Fruit fly (Drosophila melanogaster): ENCODE data around the gene CG3618.
A peak's percentile ranks its signal among the peaks of the same experiment; 100 is the strongest.

Gene CG3618

dm6 chr3L:20809088-20809999 lies 6.5 kb downstream of the CG3618 start, which contains the start of the genes CG3634 and HIPP1 (continued):
- peak; percentile 64 for TF ChIP-seq Sry-β (GFP tag; optimal IDR thresholded peaks at IDR 0.05)
- no peak for TF ChIP-seq CG3838 (GFP tag; optimal IDR thresholded peaks at IDR 0.05)
- no peak for TF ChIP-seq maf-S (GFP tag; optimal IDR thresholded peaks at IDR 0.05)
- TF ChIP-seq CG1832 (GFP tag; optimal IDR thresholded peaks at IDR 0.05), result no peak
- no peak for TF ChIP-seq ttk (GFP tag; IDR thresholded peaks at IDR 0.05)
- no peak for TF ChIP-seq zf30C (GFP tag; optimal IDR thresholded peaks at IDR 0.05)
- TF ChIP-seq Abd-B (GFP tag; optimal IDR thresholded peaks at IDR 0.05), result no peak
- no peak for TF ChIP-seq CG6272 (GFP tag; IDR thresholded peaks at IDR 0.05)
- TF ChIP-seq Antp (GFP tag; optimal IDR thresholded peaks at IDR 0.05), result no peak
- TF ChIP-seq org-1 (GFP tag; optimal IDR thresholded peaks at IDR 0.05), result no peak
- no peak for TF ChIP-seq tup (GFP tag; optimal IDR thresholded peaks at IDR 0.05)
- no peak for TF ChIP-seq ind (GFP tag; optimal IDR thresholded peaks at IDR 0.05)
- TF ChIP-seq CG9876 (GFP tag; optimal IDR thresholded peaks at IDR 0.05), result no peak
- no peak for TF ChIP-seq sqz (GFP tag; optimal IDR thresholded peaks at IDR 0.05)
- peak; percentile 41; the same call in 1 of the 2 replicates for TF ChIP-seq Bgb (GFP tag; IDR thresholded peaks at IDR 0.05; ENCODE audit: partially characterized antibody)
- TF ChIP-seq CG8478 (optimal IDR thresholded peaks at IDR 0.05), result no peak
- no peak for TF ChIP-seq CG6854 (GFP tag; optimal IDR thresholded peaks at IDR 0.05)
- TF ChIP-seq tin (GFP tag; optimal IDR thresholded peaks at IDR 0.05), result no peak
- TF ChIP-seq shn (GFP tag; optimal IDR thresholded peaks at IDR 0.05), result no peak
- no peak for TF ChIP-seq CG17568 (GFP tag; optimal IDR thresholded peaks at IDR 0.05)
- no peak for TF ChIP-seq gro (GFP tag; optimal IDR thresholded peaks at IDR 0.05)
- TF ChIP-seq Doc3 (GFP tag; IDR thresholded peaks at IDR 0.05; ENCODE audit: partially characterized antibody), result peak; percentile 50; the same call in 1 of the 3 replicates
- 0 out of 4 replicates have a peak, but pooled peaks have one; percentile 74 for TF ChIP-seq chinmo (GFP tag; IDR thresholded peaks at IDR 0.05; ENCODE audit: partially characterized antibody)
- no peak for TF ChIP-seq CG18764 (GFP tag; optimal IDR thresholded peaks at IDR 0.05)
- TF ChIP-seq D (optimal IDR thresholded peaks at IDR 0.05), result no peak
- TF ChIP-seq D (GFP tag; optimal IDR thresholded peaks at IDR 0.05), result no peak
- peak; percentile 22 for TF ChIP-seq CG15514 (GFP tag; optimal IDR thresholded peaks at IDR 0.05)
- TF ChIP-seq pita (GFP tag; optimal IDR thresholded peaks at IDR 0.05), result no peak
- TF ChIP-seq Adf1 (GFP tag; IDR thresholded peaks at IDR 0.05), result no peak
- peak; percentile 37 for TF ChIP-seq Max (GFP tag; optimal IDR thresholded peaks at IDR 0.05)
- TF ChIP-seq Ets97D (GFP tag; optimal IDR thresholded peaks at IDR 0.05), result peak; percentile 45
- TF ChIP-seq CG30431 (GFP tag; optimal IDR thresholded peaks at IDR 0.05), result no peak
- no peak for TF ChIP-seq tll (GFP tag; optimal IDR thresholded peaks at IDR 0.05)
- TF ChIP-seq ewg (GFP tag; optimal IDR thresholded peaks at IDR 0.05), result no peak
- TF ChIP-seq CG2875 (GFP tag; optimal IDR thresholded peaks at IDR 0.05), result no peak
- no peak for TF ChIP-seq Elba2 (GFP tag; optimal IDR thresholded peaks at IDR 0.05)
- peak; percentile 54 for TF ChIP-seq CG12391 (tag; optimal IDR thresholded peaks at IDR 0.05)
- no peak for TF ChIP-seq emc (GFP tag; optimal IDR thresholded peaks at IDR 0.05)
- no peak for TF ChIP-seq CG18011 (GFP tag; optimal IDR thresholded peaks at IDR 0.05)
- TF ChIP-seq CG14710 (tag; optimal IDR thresholded peaks at IDR 0.05), result peak; percentile 75
- TF ChIP-seq sug (tag; optimal IDR thresholded peaks at IDR 0.05), result no peak
- no peak for TF ChIP-seq unpg (GFP tag; optimal IDR thresholded peaks at IDR 0.05)
- no peak for TF ChIP-seq CG13624 (GFP tag; optimal IDR thresholded peaks at IDR 0.05)
- no peak for TF ChIP-seq CG1647 (GFP tag; optimal IDR thresholded peaks at IDR 0.05)
- peak; percentile 50; the same call in 2 of the 3 replicates for TF ChIP-seq CG16813 (GFP tag; IDR thresholded peaks at IDR 0.05; ENCODE audit: partially characterized antibody)
- TF ChIP-seq Deaf1 (tag; optimal IDR thresholded peaks at IDR 0.05), result no peak
- no peak for TF ChIP-seq disco-r (GFP tag; optimal IDR thresholded peaks at IDR 0.05)
- no peak for TF ChIP-seq Dbx (GFP tag; IDR thresholded peaks at IDR 0.05)

Measured in whole organism, embryonic.